Worm (Caenorhabditis elegans) whole organism, late embryonic: Measurements from ENCODE around the gene mob-4.

Experiments
- ama-1 ChIP-seq: fragments of 150-350 bp; optimal IDR thresholded peaks from 2 replicates; lab custom pipeline; 2014
- ceh-18 ChIP-seq: sonication (generic microtip); optimal IDR thresholded peaks from 2 replicates; lab custom pipeline; 2016; ENCODE audit warnings: missing genetic modification characterization, missing compliant biosample characterization
- ceh-30 ChIP-seq: fragments of 150-350 bp; optimal IDR thresholded peaks from 2 replicates; lab custom pipeline; 2014; ENCODE audit warnings: missing biosample characterization, missing genetic modification characterization
- ceh-34 ChIP-seq: sonication (generic microtip); optimal IDR thresholded peaks from 2 replicates; lab custom pipeline; 2016; ENCODE audit warnings: mild to moderate bottlenecking, missing genetic modification characterization, missing compliant biosample characterization
- hlh-13 ChIP-seq: fragments of 200-800 bp; sonication (Bioruptor generic); optimal IDR thresholded peaks from 2 replicates; lab custom pipeline; 2018; ENCODE audit warnings: mild to moderate bottlenecking, missing genetic modification characterization, missing compliant biosample characterization
- hlh-15 ChIP-seq: sonication (generic microtip); optimal IDR thresholded peaks from 2 replicates; lab custom pipeline; 2016; ENCODE audit warnings: missing genetic modification characterization, missing compliant biosample characterization
- hlh-30 ChIP-seq: sonication (generic microtip); optimal IDR thresholded peaks from 2 replicates; lab custom pipeline; 2017; ENCODE audit warnings: antibody characterized with exemption, missing genetic modification characterization, missing compliant biosample characterization; ENCODE audit not compliant: insufficient read depth
- madf-2 ChIP-seq: sonication (generic microtip); optimal IDR thresholded peaks from 2 replicates; lab custom pipeline; 2017; ENCODE audit warnings: missing genetic modification characterization, missing compliant biosample characterization
- pqm-1 ChIP-seq: sonication (generic microtip); optimal IDR thresholded peaks from 2 replicates; lab custom pipeline; 2016; ENCODE audit warnings: missing genetic modification characterization, missing compliant biosample characterization
- ref-2 ChIP-seq: sonication (generic microtip); optimal IDR thresholded peaks from 2 replicates; lab custom pipeline; 2016; ENCODE audit warnings: missing genetic modification characterization, missing compliant biosample characterization

DNA sequence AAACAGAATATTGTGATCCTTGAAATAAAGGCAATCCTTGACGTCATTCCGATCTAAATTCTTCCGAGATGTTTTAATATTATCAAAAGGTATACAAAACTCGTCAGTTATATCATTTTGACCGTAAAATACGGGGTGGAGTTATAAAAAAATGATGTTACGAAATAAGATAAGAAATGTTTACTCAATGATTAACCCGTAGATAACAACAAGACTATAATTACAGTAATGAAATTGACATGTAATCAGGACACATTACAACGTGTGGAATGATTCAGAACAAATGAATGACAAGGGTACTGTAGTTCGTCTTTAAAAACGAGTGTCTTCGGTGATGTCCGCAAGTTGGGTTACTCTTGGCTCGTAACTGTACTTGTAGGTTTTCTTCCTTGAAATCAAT, 12.9 kb downstream of the mob-4 start, which contains the start of gene tsp-2:
- TF ChIP-seq hlh-15 (tag; lab: Kevin White, UChicago) (no peak), pqm-1 (tag; lab: Kevin White, UChicago) (no peak), ama-1 (lab: Kevin White, UChicago) (no peak), hlh-13 (no peak), ref-2 (no peak), ceh-34 (no peak), ceh-18 (tag; lab: Kevin White, UChicago) (no peak), hlh-30 (tag; lab: Kevin White, UChicago) (no peak), ceh-30 (no peak), madf-2 (no peak)
